2 fruit fly cellular contexts compared by ENCODE assay signal in the genomic region with DNA sequence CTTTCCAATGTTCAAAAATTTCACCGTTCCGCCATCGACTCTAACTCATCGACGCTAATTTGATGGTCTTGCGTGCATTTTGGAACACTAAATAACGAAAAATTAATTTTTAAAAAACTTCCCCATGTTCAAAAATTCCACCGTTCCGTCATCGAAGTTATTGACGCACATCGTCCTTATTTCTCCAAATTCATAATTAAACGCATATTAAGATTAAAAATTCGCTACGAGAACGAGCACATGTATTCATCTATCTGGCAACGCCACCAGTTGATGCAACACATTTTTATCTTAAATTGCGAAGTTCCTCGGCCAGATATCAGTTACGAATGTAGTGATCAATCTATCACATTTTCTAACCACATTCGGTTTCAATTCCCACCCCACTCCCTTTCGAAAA.
TF ChIP-seq lines count a peak whose summit lies in the region.

A gene (plus strand): TSS at position 123 of the 400 bp plus-strand sequence.

TF ChIP-seq in whole organism, embryonic, 481 proteins besides CTCF, POLR2A, EP300 and RAD21 (continued from another document and continues in another):
- TF ChIP-seq CG11093 (GFP tag; IDR thresholded peaks at IDR 0.05; lab: Robert Waterston, UW) (no peak), Ravus (GFP tag; IDR thresholded peaks at IDR 0.05; lab: Robert Waterston, UW) (no peak), cad (GFP tag; optimal IDR thresholded peaks at IDR 0.05; lab: Kevin White, UChicago) (no peak), ham (GFP tag; IDR thresholded peaks at IDR 0.05; lab: Robert Waterston, UW) (no peak), Max (GFP tag; optimal IDR thresholded peaks at IDR 0.05; lab: Kevin White, UChicago) (peak; percentile 35), Dad (GFP tag; optimal IDR thresholded peaks at IDR 0.05; lab: Kevin White, UChicago) (no peak), CG15073 (GFP tag; optimal IDR thresholded peaks at IDR 0.05; lab: Kevin White, UChicago) (no peak), CG14710 (tag; optimal IDR thresholded peaks at IDR 0.05; lab: Kevin White, UChicago) (peak; percentile 22), Bgb (GFP tag; IDR thresholded peaks at IDR 0.05; lab: Robert Waterston, UW; ENCODE audit: partially characterized antibody) (no peak), Hr39 (optimal IDR thresholded peaks at IDR 0.05; lab: Kevin White, UChicago) (no peak), Six4 (GFP tag; optimal IDR thresholded peaks at IDR 0.05; lab: Kevin White, UChicago) (no peak), CG2199 (GFP tag; IDR thresholded peaks at IDR 0.05; lab: Robert Waterston, UW) (no peak), CG6791 (GFP tag; IDR thresholded peaks at IDR 0.05; lab: Robert Waterston, UW; ENCODE audit: partially characterized antibody) (no peak), Poxn (GFP tag; IDR thresholded peaks at IDR 0.05; lab: Robert Waterston, UW) (no peak), zen2 (GFP tag; IDR thresholded peaks at IDR 0.05; lab: Robert Waterston, UW; ENCODE audit: partially characterized antibody) (no peak), Dref (GFP tag; IDR thresholded peaks at IDR 0.05; lab: Robert Waterston, UW) (no peak), CG8388 (GFP tag; optimal IDR thresholded peaks at IDR 0.05; lab: Kevin White, UChicago) (no peak), Optix (GFP tag; IDR thresholded peaks at IDR 0.05; lab: Robert Waterston, UW) (0 out of 3 replicates have a peak, but pooled peaks have one; percentile 22), gro (GFP tag; optimal IDR thresholded peaks at IDR 0.05; lab: Kevin White, UChicago) (no peak), hbn (GFP tag; IDR thresholded peaks at IDR 0.05; lab: Robert Waterston, UW; ENCODE audit: partially characterized antibody) (no peak), CG3995 (GFP tag; optimal IDR thresholded peaks at IDR 0.05; lab: Kevin White, UChicago) (peak; percentile 26), wdn (GFP tag; IDR thresholded peaks at IDR 0.05; lab: Robert Waterston, UW) (no peak), CG18619 (GFP tag; optimal IDR thresholded peaks at IDR 0.05; lab: Kevin White, UChicago) (no peak), Xbp1 (GFP tag; optimal IDR thresholded peaks at IDR 0.05; lab: Kevin White, UChicago) (peak; percentile 49), Hmr (GFP tag; optimal IDR thresholded peaks at IDR 0.05; lab: Kevin White, UChicago) (peak; percentile 6), slbo (GFP tag; IDR thresholded peaks at IDR 0.05; lab: Robert Waterston, UW) (peak; percentile 41; the same call in 1 of the 2 replicates), odd (GFP tag; optimal IDR thresholded peaks at IDR 0.05; lab: Kevin White, UChicago) (no peak), Rfx (GFP tag; IDR thresholded peaks at IDR 0.05; lab: Robert Waterston, UW) (0 out of 2 replicates have a peak, but pooled peaks have one; percentile 33), Lim3 (GFP tag; IDR thresholded peaks at IDR 0.05; lab: Robert Waterston, UW) (no peak), tio (GFP tag; optimal IDR thresholded peaks at IDR 0.05; lab: Kevin White, UChicago) (no peak), E2f1 (GFP tag; IDR thresholded peaks at IDR 0.05; lab: Robert Waterston, UW) (no peak), Side (GFP tag; optimal IDR thresholded peaks at IDR 0.05; lab: Kevin White, UChicago) (peak; percentile 12), CG30403 (GFP tag; optimal IDR thresholded peaks at IDR 0.05; lab: Kevin White, UChicago) (peak; percentile 35), nom (GFP tag; optimal IDR thresholded peaks at IDR 0.05; lab: Kevin White, UChicago) (no peak), cg (GFP tag; optimal IDR thresholded peaks at IDR 0.05; lab: Kevin White, UChicago) (no peak), sd (tag; optimal IDR thresholded peaks at IDR 0.05; lab: Kevin White, UChicago) (no peak), HHEX (GFP tag; optimal IDR thresholded peaks at IDR 0.05; lab: Kevin White, UChicago) (no peak), D19A (tag; optimal IDR thresholded peaks at IDR 0.05; lab: Kevin White, UChicago) (no peak), CG12391 (tag; optimal IDR thresholded peaks at IDR 0.05; lab: Kevin White, UChicago) (no peak), CG3838 (GFP tag; optimal IDR thresholded peaks at IDR 0.05; lab: Kevin White, UChicago) (no peak), wek (GFP tag; optimal IDR thresholded peaks at IDR 0.05; lab: Kevin White, UChicago) (no peak), zfh2 (GFP tag; optimal IDR thresholded peaks at IDR 0.05; lab: Kevin White, UChicago) (peak; percentile 12), BEAF-32 (GFP tag; optimal IDR thresholded peaks at IDR 0.05; lab: Kevin White, UChicago) (peak; percentile 37), CG7357 (GFP tag; IDR thresholded peaks at IDR 0.05; lab: Robert Waterston, UW) (peak; percentile 47; the same call in 1 of the 3 replicates), sna (GFP tag; IDR thresholded peaks at IDR 0.05; lab: Robert Waterston, UW; ENCODE audit: partially characterized antibody) (no peak), cwo (GFP tag; optimal IDR thresholded peaks at IDR 0.05; lab: Kevin White, UChicago) (no peak), CG15514 (GFP tag; optimal IDR thresholded peaks at IDR 0.05; lab: Kevin White, UChicago) (peak; percentile 20), CG2120 (GFP tag; optimal IDR thresholded peaks at IDR 0.05; lab: Kevin White, UChicago) (peak; percentile 51), CG1233 (GFP tag; optimal IDR thresholded peaks at IDR 0.05; lab: Kevin White, UChicago) (no peak), pnt (GFP tag; optimal IDR thresholded peaks at IDR 0.05; lab: Kevin White, UChicago) (no peak), Sry-δ (GFP tag; optimal IDR thresholded peaks at IDR 0.05; lab: Kevin White, UChicago) (peak; percentile 33), CG13624 (GFP tag; optimal IDR thresholded peaks at IDR 0.05; lab: Kevin White, UChicago) (peak; percentile 23), CG1529 (GFP tag; optimal IDR thresholded peaks at IDR 0.05; lab: Kevin White, UChicago) (no peak), CrebB (tag; optimal IDR thresholded peaks at IDR 0.05; lab: Kevin White, UChicago) (no peak), Mes4 (GFP tag; optimal IDR thresholded peaks at IDR 0.05; lab: Kevin White, UChicago) (no peak), fd3F (GFP tag; optimal IDR thresholded peaks at IDR 0.05; lab: Kevin White, UChicago) (no peak), C15 (GFP tag; IDR thresholded peaks at IDR 0.05; lab: Robert Waterston, UW) (no peak), exex (tag; optimal IDR thresholded peaks at IDR 0.05; lab: Kevin White, UChicago) (no peak), ems (GFP tag; optimal IDR thresholded peaks at IDR 0.05; lab: Kevin White, UChicago) (no peak), esg (GFP tag; conservative IDR thresholded peaks at IDR 0.05; lab: Robert Waterston, UW) (no peak), Elba2 (GFP tag; optimal IDR thresholded peaks at IDR 0.05; lab: Kevin White, UChicago) (no peak), Med (GFP tag; lab: Kevin White, UChicago) (peak; percentile 74), NC2β (GFP tag; optimal IDR thresholded peaks at IDR 0.05; lab: Kevin White, UChicago) (no peak), Hsf (GFP tag; optimal IDR thresholded peaks at IDR 0.05; lab: Kevin White, UChicago) (peak; percentile 5), phol (tag; optimal IDR thresholded peaks at IDR 0.05; lab: Kevin White, UChicago) (peak; percentile 11)

TF ChIP-seq in whole organism, prepupa, 60 proteins besides CTCF, POLR2A, EP300 and RAD21 (continued from another document):
- peak; percentile 5 for TF ChIP-seq CG10631 (GFP tag; optimal IDR thresholded peaks at IDR 0.05; lab: Kevin White, UChicago)
- TF ChIP-seq spab (GFP tag; optimal IDR thresholded peaks at IDR 0.05; lab: Kevin White, UChicago), result no peak
- TF ChIP-seq CG31627 (GFP tag; optimal IDR thresholded peaks at IDR 0.05; lab: Kevin White, UChicago), result peak; percentile 48
- TF ChIP-seq Ets21C (GFP tag; optimal IDR thresholded peaks at IDR 0.05; lab: Kevin White, UChicago), result peak; percentile 18
- TF ChIP-seq fd85E (GFP tag; optimal IDR thresholded peaks at IDR 0.05; lab: Kevin White, UChicago), result no peak
- peak; percentile 54 for TF ChIP-seq lz (GFP tag; optimal IDR thresholded peaks at IDR 0.05; lab: Kevin White, UChicago)
- TF ChIP-seq Eip75B (GFP tag; optimal IDR thresholded peaks at IDR 0.05; lab: Kevin White, UChicago), result peak; percentile 5
- peak; percentile 60 for TF ChIP-seq Eip78C (GFP tag; lab: Kevin White, UChicago)
- peak; percentile 13 for TF ChIP-seq Sox102F (GFP tag; optimal IDR thresholded peaks at IDR 0.05; lab: Kevin White, UChicago)
- peak; percentile 5 for TF ChIP-seq CG8632 (GFP tag; optimal IDR thresholded peaks at IDR 0.05; lab: Kevin White, UChicago)
- TF ChIP-seq eg (GFP tag; IDR thresholded peaks at IDR 0.05; lab: Robert Waterston, UW), result 0 out of 3 replicates have a peak, but pooled peaks have one; percentile 24
- TF ChIP-seq achi (GFP tag; optimal IDR thresholded peaks at IDR 0.05; lab: Kevin White, UChicago), result peak; percentile 3
- peak; percentile 5 for TF ChIP-seq CG3919 (GFP tag; optimal IDR thresholded peaks at IDR 0.05; lab: Kevin White, UChicago)
- no peak for TF ChIP-seq CG15336 (GFP tag; IDR thresholded peaks at IDR 0.05; lab: Robert Waterston, UW)
- TF ChIP-seq CG32006 (GFP tag; optimal IDR thresholded peaks at IDR 0.05; lab: Kevin White, UChicago), result no peak
